Worm (Caenorhabditis elegans): ENCODE data around the gene dnj-25.

ce11 chrV:20782188-20782587 is 38.0 kb upstream of the dnj-25 start:
- TF ChIP-seq him-1 (tag; optimal IDR thresholded peaks at IDR 0.05) (peak; percentile 88), dao-5 (tag; optimal IDR thresholded peaks at IDR 0.05) (no peak)

All from whole organism, L4/young adult.